Fruit fly (Drosophila melanogaster) whole organism, embryonic: Measurements from ENCODE around the gene org-1.

Experiments used
- CG10979 ChIP-seq: fragments of 200-800 bp; sonication (Bioruptor generic); optimal IDR thresholded peaks from 2 replicates; lab custom pipeline; 2018; ENCODE audit warnings: missing biosample characterization, mild to moderate bottlenecking, missing genetic modification characterization, moderate library complexity
- CG11085 ChIP-seq: fragments of 200-800 bp; sonication (Bioruptor generic); IDR thresholded peaks from 2 replicates; pipeline ENCODE4 v1.3.6; 2022; ENCODE audit warnings: missing biosample characterization, missing genetic modification characterization
- CG11695 ChIP-seq: fragments of 200-800 bp; sonication (Bioruptor generic); IDR thresholded peaks from 3 replicates; pipeline ENCODE4 v1.3.6; 2022; ENCODE audit warnings: missing biosample characterization, missing genetic modification characterization
- CG12659 ChIP-seq: fragments of 200-800 bp; sonication (Bioruptor generic); optimal IDR thresholded peaks from 3 replicates; lab custom pipeline; 2017; ENCODE audit warnings: mild to moderate bottlenecking, missing biosample characterization, missing genetic modification reagents, missing genetic modification characterization
- CG12744 ChIP-seq: fragments of 200-800 bp; sonication (Bioruptor generic); optimal IDR thresholded peaks from 2 replicates; lab custom pipeline; 2016; ENCODE audit warnings: missing biosample characterization, missing genetic modification characterization
- CG13624 ChIP-seq: fragments of 200-800 bp; sonication (Bioruptor generic); optimal IDR thresholded peaks from 2 replicates; lab custom pipeline; 2016; ENCODE audit warnings: missing biosample characterization, missing genetic modification characterization
- CG13894 ChIP-seq: fragments of 200-800 bp; sonication (Bioruptor generic); optimal IDR thresholded peaks from 3 replicates; lab custom pipeline; 2018; ENCODE audit warnings: missing biosample characterization, mild to moderate bottlenecking, missing genetic modification characterization, moderate library complexity
- CG14441 ChIP-seq: fragments of 200-800 bp; sonication (Bioruptor generic); IDR thresholded peaks from 2 replicates; pipeline ENCODE4 v1.3.6; 2022; ENCODE audit warnings: missing biosample characterization, missing genetic modification characterization
- CG15514 ChIP-seq: fragments of 200-800 bp; sonication (Bioruptor generic); optimal IDR thresholded peaks from 3 replicates; lab custom pipeline; 2017; ENCODE audit warnings: missing biosample characterization, missing genetic modification characterization, mild to moderate bottlenecking, moderate library complexity, missing genetic modification reagents
- CG17186 ChIP-seq: fragments of 200-800 bp; sonication (Bioruptor generic); optimal IDR thresholded peaks from 3 replicates; lab custom pipeline; 2017; ENCODE audit warnings: missing biosample characterization, missing genetic modification reagents, missing genetic modification characterization
- CG2712 ChIP-seq: fragments of 200-800 bp; optimal IDR thresholded peaks from 3 replicates; lab custom pipeline; 2019; ENCODE audit warnings: missing biosample characterization, mild to moderate bottlenecking, missing genetic modification characterization, moderate library complexity
- CG3065 ChIP-seq: fragments of 200-800 bp; sonication (Bioruptor generic); optimal IDR thresholded peaks from 2 replicates; lab custom pipeline; 2016; ENCODE audit warnings: missing biosample characterization, missing genetic modification characterization
- CG31365 ChIP-seq: fragments of 200-800 bp; sonication (Bioruptor generic); optimal IDR thresholded peaks from 2 replicates; lab custom pipeline; 2018; ENCODE audit warnings: missing biosample characterization, mild to moderate bottlenecking, missing genetic modification characterization
- CG7271 ChIP-seq: fragments of 200-800 bp; sonication (Bioruptor generic); optimal IDR thresholded peaks from 2 replicates; lab custom pipeline; 2018; ENCODE audit warnings: missing biosample characterization, mild to moderate bottlenecking, missing genetic modification characterization, moderate library complexity
- CG8290 ChIP-seq, 3 experiments: fragments of 200-800 bp; sonication (Bioruptor generic); optimal IDR thresholded peaks; 2 replicates each; lab custom pipeline; 2016 to 2019; ENCODE audit warnings: missing biosample characterization in 3 of 3, missing genetic modification characterization in 3 of 3, mild to moderate bottlenecking in 2 of 3, moderate library complexity in 1 of 3
- CTCF ChIP-seq: fragments of 200-800 bp; sonication (Bioruptor generic); optimal IDR thresholded peaks from 2 replicates; lab custom pipeline; 2017; ENCODE audit warnings: missing biosample characterization, mild to moderate bottlenecking, missing genetic modification characterization, moderate library complexity
- CrebB ChIP-seq: fragments of 200-800 bp; sonication (Bioruptor generic); optimal IDR thresholded peaks from 3 replicates; lab custom pipeline; 2018; ENCODE audit warnings: missing biosample characterization, mild to moderate bottlenecking, missing genetic modification characterization
- Gug ChIP-seq: fragments of 200-800 bp; sonication (Bioruptor generic); IDR thresholded peaks from 4 replicates; pipeline ENCODE4 v1.3.6; 2022; ENCODE audit warnings: missing biosample characterization, missing genetic modification characterization
- HLH54F ChIP-seq: fragments of 200-800 bp; sonication (Bioruptor generic); optimal IDR thresholded peaks from 3 replicates; lab custom pipeline; 2016; ENCODE audit warnings: missing biosample characterization, missing genetic modification characterization
- HLHmδ ChIP-seq: fragments of 200-800 bp; sonication (Bioruptor generic); optimal IDR thresholded peaks from 2 replicates; lab custom pipeline; 2018; ENCODE audit warnings: missing biosample characterization, mild to moderate bottlenecking, missing genetic modification characterization, moderate library complexity
- Hr39 ChIP-seq: fragments of >200 bp; optimal IDR thresholded peaks from 2 replicates; lab custom pipeline; 2017
- Lim3 ChIP-seq: fragments of 200-800 bp; sonication (Bioruptor generic); IDR thresholded peaks from 2 replicates; pipeline ENCODE4 v1.3.6; 2022; ENCODE audit warnings: missing biosample characterization, missing genetic modification characterization
- MBD-R2 ChIP-seq: fragments of 200-800 bp; sonication (Bioruptor generic); IDR thresholded peaks from 2 replicates; pipeline ENCODE4 v1.3.6; 2022; ENCODE audit warnings: missing biosample characterization, missing genetic modification characterization
- MESR4 ChIP-seq: fragments of 200-800 bp; sonication (Bioruptor generic); optimal IDR thresholded peaks from 2 replicates; lab custom pipeline; 2018; ENCODE audit warnings: missing biosample characterization, mild to moderate bottlenecking, missing genetic modification characterization, moderate library complexity
- MTF-1 ChIP-seq: fragments of 200-800 bp; sonication (Bioruptor generic); optimal IDR thresholded peaks from 2 replicates; lab custom pipeline; 2018; ENCODE audit warnings: missing biosample characterization, mild to moderate bottlenecking, missing genetic modification characterization, borderline replicate concordance
- Mad ChIP-seq: fragments of 200-800 bp; sonication (Bioruptor generic); optimal IDR thresholded peaks from 2 replicates; lab custom pipeline; 2016; ENCODE audit warnings: missing biosample characterization, missing genetic modification characterization
- Mes4 ChIP-seq: fragments of 200-800 bp; sonication (Bioruptor generic); optimal IDR thresholded peaks from 2 replicates; lab custom pipeline; 2016; ENCODE audit warnings: missing biosample characterization, missing genetic modification characterization
- Nf-YB ChIP-seq: fragments of 200-800 bp; sonication (Bioruptor generic); optimal IDR thresholded peaks from 3 replicates; lab custom pipeline; 2019; ENCODE audit warnings: missing biosample characterization, mild to moderate bottlenecking, missing genetic modification characterization, moderate library complexity
- Pdp1 ChIP-seq, 2 experiments: fragments of 200-800 bp; sonication (Bioruptor generic); optimal IDR thresholded peaks; 3 replicates each; lab custom pipeline; 2016; ENCODE audit warnings: missing biosample characterization in 2 of 2, missing genetic modification characterization in 2 of 2, mild to moderate bottlenecking in 1 of 2, moderate library complexity in 1 of 2
- Scr ChIP-seq: fragments of 200-800 bp; sonication (Bioruptor generic); IDR thresholded peaks from 2 replicates; pipeline ENCODE4 v1.3.6; 2022; ENCODE audit warnings: missing biosample characterization, missing genetic modification characterization; ENCODE audit not compliant: partially characterized antibody
- Sox102F ChIP-seq: fragments of 200-800 bp; sonication (Bioruptor generic); optimal IDR thresholded peaks from 2 replicates; lab custom pipeline; 2018; ENCODE audit warnings: missing biosample characterization, mild to moderate bottlenecking, missing genetic modification characterization, moderate library complexity
- abd-A ChIP-seq: fragments of 200-800 bp; sonication (Bioruptor generic); optimal IDR thresholded peaks from 3 replicates; lab custom pipeline; 2019; ENCODE audit warnings: missing biosample characterization, mild to moderate bottlenecking, missing genetic modification characterization, moderate library complexity
- ac ChIP-seq: fragments of 200-800 bp; sonication (Bioruptor generic); optimal IDR thresholded peaks from 3 replicates; lab custom pipeline; 2017; ENCODE audit warnings: missing biosample characterization, mild to moderate bottlenecking, missing genetic modification characterization
- chm ChIP-seq: fragments of 200-800 bp; sonication (Bioruptor generic); IDR thresholded peaks from 2 replicates; pipeline ENCODE4 v1.3.6; 2022; ENCODE audit warnings: missing biosample characterization, missing genetic modification characterization
- crp ChIP-seq, 2 experiments: fragments of 200-800 bp; sonication (Bioruptor generic); optimal IDR thresholded peaks; 2 replicates in 1 of 2; 3 replicates in 1 of 2; lab custom pipeline; 2017; ENCODE audit warnings: missing biosample characterization in 2 of 2, missing genetic modification characterization in 2 of 2, mild to moderate bottlenecking in 1 of 2, moderate library complexity in 1 of 2
- cwo ChIP-seq: fragments of 200-800 bp; sonication (Bioruptor generic); optimal IDR thresholded peaks from 3 replicates; lab custom pipeline; 2017; ENCODE audit warnings: missing biosample characterization, missing genetic modification characterization, mild to moderate bottlenecking, moderate library complexity, missing genetic modification reagents
- emc ChIP-seq: fragments of 200-800 bp; sonication (Bioruptor generic); optimal IDR thresholded peaks from 2 replicates; lab custom pipeline; 2016; ENCODE audit warnings: missing biosample characterization, missing genetic modification characterization
- gfzf ChIP-seq: fragments of 200-800 bp; sonication (Bioruptor generic); optimal IDR thresholded peaks from 2 replicates; lab custom pipeline; 2016; ENCODE audit warnings: missing biosample characterization, mild to moderate bottlenecking, missing genetic modification characterization, moderate library complexity
- gt ChIP-seq: fragments of 200-800 bp; sonication (Bioruptor generic); IDR thresholded peaks from 2 replicates; pipeline ENCODE4 v1.3.6; 2022; ENCODE audit warnings: missing biosample characterization, missing genetic modification characterization
- klu ChIP-seq: fragments of 200-800 bp; sonication (Bioruptor generic); IDR thresholded peaks from 2 replicates; pipeline ENCODE4 v1.3.6; 2022; ENCODE audit warnings: missing biosample characterization, missing genetic modification characterization
- lov ChIP-seq, 2 experiments: fragments of 200-800 bp in 1 of 2; fragments of >200 bp in 1 of 2; sonication (Bioruptor generic) in 1 of 2; IDR thresholded peaks in 1 of 2; optimal IDR thresholded peaks in 1 of 2; 2 replicates in 1 of 2; 3 replicates in 1 of 2; pipeline versions ENCODE4 v1.3.6 to Lab custom; 2017 to 2022; ENCODE audit warnings: missing biosample characterization in 1 of 2, missing genetic modification characterization in 1 of 2
- luna ChIP-seq: fragments of 200-800 bp; sonication (Bioruptor generic); optimal IDR thresholded peaks from 2 replicates; lab custom pipeline; 2016; ENCODE audit warnings: missing biosample characterization, missing genetic modification characterization
- mirr ChIP-seq: fragments of 200-800 bp; sonication (Bioruptor generic); optimal IDR thresholded peaks from 3 replicates; lab custom pipeline; 2018; ENCODE audit warnings: missing biosample characterization, mild to moderate bottlenecking, missing genetic modification characterization
- nom ChIP-seq: fragments of 200-800 bp; sonication (Bioruptor generic); optimal IDR thresholded peaks from 2 replicates; lab custom pipeline; 2017; ENCODE audit warnings: missing biosample characterization, missing genetic modification characterization, mild to moderate bottlenecking, moderate library complexity, missing genetic modification reagents
- scrt ChIP-seq: fragments of 200-800 bp; sonication (Bioruptor generic); optimal IDR thresholded peaks from 2 replicates; lab custom pipeline; 2018; ENCODE audit warnings: missing biosample characterization, mild to moderate bottlenecking, missing genetic modification characterization, moderate library complexity
- slbo ChIP-seq: fragments of 200-800 bp; sonication (Bioruptor generic); IDR thresholded peaks from 2 replicates; pipeline ENCODE4 v1.3.6; 2022; ENCODE audit warnings: missing biosample characterization, missing genetic modification characterization
- sob ChIP-seq: fragments of 200-800 bp; sonication (Bioruptor generic); IDR thresholded peaks from 2 replicates; pipeline ENCODE4 v1.3.6; 2022; ENCODE audit warnings: missing biosample characterization, missing genetic modification characterization
- sug ChIP-seq: fragments of 200-800 bp; optimal IDR thresholded peaks from 2 replicates; lab custom pipeline; 2019; ENCODE audit warnings: missing biosample characterization, mild to moderate bottlenecking, missing genetic modification characterization, moderate library complexity

The org-1 gene

DNA sequence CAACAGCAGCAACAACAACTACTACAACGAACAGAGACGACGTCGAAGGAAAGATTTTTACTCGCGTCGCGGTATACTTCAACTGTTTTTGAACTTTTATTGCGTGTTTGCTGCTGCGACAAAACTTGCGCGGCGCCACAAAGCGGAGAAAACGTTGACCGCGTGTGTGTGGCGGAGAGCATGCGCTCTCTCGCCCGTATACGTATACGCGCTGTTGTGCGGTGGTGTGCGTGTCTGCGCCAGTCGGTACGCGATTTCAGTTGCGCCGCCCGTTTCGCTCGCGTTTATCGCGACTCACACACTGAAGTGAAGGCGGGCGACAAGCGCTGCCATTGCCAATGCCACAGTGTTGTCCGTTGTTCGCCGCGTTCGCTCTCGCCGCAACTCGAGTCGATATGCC is 45.1 kb downstream of the org-1 start (continued):
- TF ChIP-seq sug (tag; lab: Kevin White, UChicago), result peak; percentile 76
- TF ChIP-seq Scr (GFP tag; lab: Robert Waterston, UW), result no peak
- no peak for TF ChIP-seq CG8290 (GFP tag; optimal IDR thresholded peaks at IDR 0.05; lab: Kevin White, UChicago)
- peak in 1 of 2 experiments; percentile 73 for TF ChIP-seq CG8290 (tag; optimal IDR thresholded peaks at IDR 0.05; lab: Kevin White, UChicago)
- TF ChIP-seq Pdp1 (GFP tag; optimal IDR thresholded peaks at IDR 0.05; lab: Kevin White, UChicago), result peak in 1 of 2 experiments; percentile 34
- no peak for TF ChIP-seq Mes4
- no peak for TF ChIP-seq CG12744
- peak; percentile 85 for TF ChIP-seq sob
- TF ChIP-seq luna (GFP tag; lab: Kevin White, UChicago), result no peak
- TF ChIP-seq Sox102F (GFP tag; lab: Kevin White, UChicago), result no peak
- TF ChIP-seq CG10979 (tag; lab: Kevin White, UChicago), result no peak
- TF ChIP-seq nom, result peak; percentile 88
- TF ChIP-seq Hr39 (lab: Kevin White, UChicago), result no peak
- TF ChIP-seq CG11085 (GFP tag; lab: Robert Waterston, UW), result peak; percentile 79; the same call in 1 of the 2 replicates
- TF ChIP-seq CG31365 (tag; lab: Kevin White, UChicago), result peak; percentile 61
- TF ChIP-seq mirr, result peak; percentile 98
- TF ChIP-seq lov (optimal IDR thresholded peaks at IDR 0.05; lab: Kevin White, UChicago), result no peak
- TF ChIP-seq lov (GFP tag; IDR thresholded peaks at IDR 0.05; lab: Robert Waterston, UW), result peak; percentile 76; the same call in 2 of the 3 replicates
- no peak for TF ChIP-seq CG3065 (GFP tag; lab: Kevin White, UChicago)
- TF ChIP-seq gt (GFP tag; lab: Robert Waterston, UW), result no peak

DNA sequence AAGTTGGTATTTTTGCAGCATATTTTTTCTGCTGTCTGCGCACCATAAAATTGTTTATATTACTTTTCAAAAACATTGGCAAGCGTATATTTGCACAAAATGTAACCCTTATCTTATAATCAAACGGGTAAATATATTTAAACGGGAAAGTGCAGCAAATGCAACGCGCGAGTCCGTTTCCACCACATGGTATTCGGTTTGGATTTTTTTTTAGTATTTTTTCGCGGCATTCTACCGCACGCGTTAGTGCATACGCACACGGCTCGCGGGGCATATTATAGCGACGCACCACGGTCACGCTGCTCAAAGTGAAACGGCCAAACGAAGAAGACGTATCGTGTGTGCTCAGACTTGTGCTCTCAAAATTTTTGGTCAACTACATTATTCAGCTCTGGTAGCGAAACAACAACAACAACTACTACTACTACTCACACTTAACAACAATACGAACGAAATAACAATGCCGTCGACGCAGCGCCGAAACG is 45.9 kb downstream of the org-1 start, which contains the start of gene Trf2:
Gene Trf2, plus strand, starts transcription at position 302 of the 485 bp plus-strand sequence.
- TF ChIP-seq abd-A (tag; lab: Kevin White, UChicago) (no peak), emc (no peak), CG17186 (GFP tag; lab: Kevin White, UChicago) (peak; percentile 9), CG13624 (GFP tag; lab: Kevin White, UChicago) (peak; percentile 48), Nf-YB (GFP tag; lab: Kevin White, UChicago) (peak; percentile 11), CG2712 (no peak), MTF-1 (GFP tag; lab: Kevin White, UChicago) (peak; percentile 64), CTCF (GFP tag; lab: Kevin White, UChicago) (peak; percentile 2), ac (peak; percentile 8), gfzf (GFP tag; lab: Kevin White, UChicago) (peak; percentile 90), Pdp1 (GFP tag; optimal IDR thresholded peaks at IDR 0.05; lab: Kevin White, UChicago) (peak; percentile 19 to 29), CG11695 (GFP tag; lab: Robert Waterston, UW) (peak; percentile 9; the same call in 1 of the 3 replicates), Mad (GFP tag; lab: Kevin White, UChicago) (no peak), CG13894 (peak; percentile 3), MESR4 (GFP tag; lab: Kevin White, UChicago) (peak; percentile 50), klu (GFP tag; lab: Robert Waterston, UW) (no peak), crp (GFP tag; optimal IDR thresholded peaks at IDR 0.05; lab: Kevin White, UChicago) (peak in 1 of 2 experiments; percentile 83), slbo (peak; percentile 38; the same call in 1 of the 2 replicates), CG14441 (GFP tag; lab: Robert Waterston, UW) (no peak), Gug (GFP tag; lab: Robert Waterston, UW) (0 out of 4 replicates have a peak, but pooled peaks have one; percentile 10), CG15514 (peak; percentile 46), CG7271 (tag; lab: Kevin White, UChicago) (peak; percentile 33), Lim3 (GFP tag; lab: Robert Waterston, UW) (no peak), CrebB (peak; percentile 47), HLH54F (peak; percentile 19), cwo (GFP tag; lab: Kevin White, UChicago) (no peak), MBD-R2 (0 out of 2 replicates have a peak, but pooled peaks have one; percentile 15), HLHmδ (GFP tag; lab: Kevin White, UChicago) (peak; percentile 81), scrt (GFP tag; lab: Kevin White, UChicago) (no peak), chm (GFP tag; lab: Robert Waterston, UW) (peak; percentile 89), CG12659 (GFP tag; lab: Kevin White, UChicago) (peak; percentile 59), CG8290 (GFP tag; optimal IDR thresholded peaks at IDR 0.05; lab: Kevin White, UChicago) (no peak), CG8290 (tag; optimal IDR thresholded peaks at IDR 0.05; lab: Kevin White, UChicago) (peak in 1 of 2 experiments; percentile 69)
